Fruit fly (Drosophila melanogaster): ENCODE measurements around the gene X11Lbeta.

X11Lbeta gene

dm6 chrX:10757616-10758078 lies 130.1 kb downstream of the X11Lbeta start, which contains the start of gene Rph (continued):
- TF ChIP-seq Bgb (GFP tag; IDR thresholded peaks at IDR 0.05; ENCODE audit: partially characterized antibody) (no peak; the same call in 1 of the 2 replicates), hb (GFP tag; IDR thresholded peaks at IDR 0.05; ENCODE audit: partially characterized antibody) (0 out of 3 replicates have a peak, but pooled peaks have one; percentile 25), CG6272 (GFP tag; IDR thresholded peaks at IDR 0.05) (0 out of 2 replicates have a peak, but pooled peaks have one; percentile 8), ac (GFP tag; optimal IDR thresholded peaks at IDR 0.05) (no peak), CG5953 (GFP tag; IDR thresholded peaks at IDR 0.05) (no peak), ash1 (GFP tag; optimal IDR thresholded peaks at IDR 0.05) (no peak), CG3995 (GFP tag; optimal IDR thresholded peaks at IDR 0.05) (no peak), Dek (tag; optimal IDR thresholded peaks at IDR 0.05) (no peak), lola (GFP tag; optimal IDR thresholded peaks at IDR 0.05) (no peak), CG13296 (GFP tag; optimal IDR thresholded peaks at IDR 0.05) (no peak), CG4282 (GFP tag; optimal IDR thresholded peaks at IDR 0.05) (no peak), ase (GFP tag; IDR thresholded peaks at IDR 0.05) (no peak), CG10366 (GFP tag; IDR thresholded peaks at IDR 0.05) (no peak), Hr78 (GFP tag; optimal IDR thresholded peaks at IDR 0.05) (no peak), CG15011 (GFP tag; optimal IDR thresholded peaks at IDR 0.05) (no peak), maf-S (GFP tag; optimal IDR thresholded peaks at IDR 0.05) (no peak), CG1832 (GFP tag; optimal IDR thresholded peaks at IDR 0.05) (no peak), CoRest (tag; optimal IDR thresholded peaks at IDR 0.05) (peak; percentile 14), gem (tag; optimal IDR thresholded peaks at IDR 0.05) (no peak), CG4404 (GFP tag; IDR thresholded peaks at IDR 0.05) (no peak), crol (GFP tag; IDR thresholded peaks at IDR 0.05) (peak; percentile 70), CG11696 (GFP tag; IDR thresholded peaks at IDR 0.05) (no peak), chm (GFP tag; IDR thresholded peaks at IDR 0.05) (no peak), BtbVII (GFP tag; optimal IDR thresholded peaks at IDR 0.05) (no peak)
